Worm (Caenorhabditis elegans) whole organism, L4 larva: ENCODE results near the gene K10B2.4.

Source experiments
- F44E2.7 ChIP-seq: fragments of 200-800 bp; sonication (Bioruptor generic); IDR thresholded peaks from 2 replicates; pipeline ENCODE4 v2.1.2; 2022; ENCODE audit warnings: missing genetic modification characterization, missing compliant biosample characterization
- ZK546.5 ChIP-seq, 2 experiments: sonication (generic microtip); optimal IDR thresholded peaks; 2 replicates each; lab custom pipeline; 2017; ENCODE audit warnings: missing biosample characterization in 2 of 2, missing genetic modification characterization in 2 of 2
- aha-1 ChIP-seq: fragments of 150-350 bp; peaks from one replicate; lab custom pipeline; 2014; ENCODE audit warnings: missing biosample characterization, missing genetic modification characterization
- aly-2 ChIP-seq: sonication (generic microtip); optimal IDR thresholded peaks from 2 replicates; lab custom pipeline; 2018; ENCODE audit warnings: missing biosample characterization, missing genetic modification characterization
- arid-1 ChIP-seq: fragments of 200-800 bp; sonication (Bioruptor generic); conservative IDR thresholded peaks from 2 replicates; pipeline ENCODE4 v1.3.6; 2022; ENCODE audit warnings: missing genetic modification reagents, missing genetic modification characterization, missing compliant biosample characterization
- cey-2 ChIP-seq: sonication (generic microtip); optimal IDR thresholded peaks from 3 replicates; lab custom pipeline; 2017; ENCODE audit warnings: missing genetic modification characterization, mild to moderate bottlenecking, missing compliant biosample characterization, antibody characterized with exemption, borderline replicate concordance; ENCODE audit not compliant: insufficient read depth
- ctbp-1 ChIP-seq: fragments of 200-800 bp; sonication (Bioruptor generic); IDR thresholded peaks from 2 replicates; pipeline ENCODE4 v1.3.6; 2022; ENCODE audit warnings: missing genetic modification reagents, missing genetic modification characterization, missing compliant biosample characterization
- daf-16 ChIP-seq, 3 experiments: sonication (generic microtip); optimal IDR thresholded peaks; 2 replicates each; lab custom pipeline; 2016 to 2017; ENCODE audit warnings: missing genetic modification characterization in 3 of 3, missing genetic modification reagents in 3 of 3, mild to moderate bottlenecking in 2 of 3, missing compliant biosample characterization in 2 of 3, missing biosample characterization in 1 of 3, moderate library complexity in 1 of 3
- dpl-1 ChIP-seq: fragments of 150-350 bp; optimal IDR thresholded peaks from 2 replicates; lab custom pipeline; 2014; ENCODE audit warnings: missing biosample characterization, missing genetic modification reagents, missing genetic modification characterization
- hlh-11 ChIP-seq: fragments of 200-800 bp; sonication (Bioruptor generic); optimal IDR thresholded peaks from 2 replicates; lab custom pipeline; 2018; ENCODE audit warnings: mild to moderate bottlenecking, missing genetic modification characterization, missing compliant biosample characterization
- lim-7 ChIP-seq: fragments of 200-800 bp; sonication (Bioruptor generic); IDR thresholded peaks from 2 replicates; pipeline ENCODE4 v1.3.6; 2022; ENCODE audit warnings: missing genetic modification characterization, missing compliant biosample characterization
- lin-39 ChIP-seq: fragments of 150-350 bp; optimal IDR thresholded peaks from 2 replicates; lab custom pipeline; 2014; ENCODE audit warnings: missing biosample characterization, missing genetic modification reagents, missing genetic modification characterization
- mdl-1 ChIP-seq, 2 experiments: fragments of 150-350 bp in 1 of 2; sonication (generic microtip) in 1 of 2; optimal IDR thresholded peaks; 2 replicates each; lab custom pipeline; 2014 to 2017; ENCODE audit warnings: missing biosample characterization in 2 of 2, missing genetic modification characterization in 2 of 2
- mes-2 ChIP-seq: sonication (generic microtip); optimal IDR thresholded peaks from 2 replicates; lab custom pipeline; 2016; ENCODE audit warnings: missing genotype, mild to moderate bottlenecking, missing genetic modification characterization, missing compliant biosample characterization; ENCODE audit not compliant: poor library complexity, severe bottlenecking
- mxl-2 ChIP-seq: fragments of 200-800 bp; sonication (Bioruptor generic); conservative IDR thresholded peaks from 2 replicates; pipeline ENCODE4 v1.3.6; 2022; ENCODE audit warnings: missing genetic modification reagents, missing genetic modification characterization, missing compliant biosample characterization
- mxl-3 ChIP-seq: fragments of 200-800 bp; sonication (Bioruptor generic); optimal IDR thresholded peaks from 2 replicates; lab custom pipeline; 2018; ENCODE audit warnings: mild to moderate bottlenecking, missing genetic modification characterization, missing compliant biosample characterization
- nhr-10 ChIP-seq: fragments of 150-350 bp; optimal IDR thresholded peaks from 2 replicates; lab custom pipeline; 2014; ENCODE audit warnings: missing biosample characterization, missing genetic modification characterization
- nhr-102 ChIP-seq: sonication (generic microtip); optimal IDR thresholded peaks from 2 replicates; lab custom pipeline; 2016; ENCODE audit warnings: mild to moderate bottlenecking, missing genetic modification characterization, moderate library complexity, missing compliant biosample characterization
- nhr-11 ChIP-seq: fragments of 150-350 bp; optimal IDR thresholded peaks from 2 replicates; lab custom pipeline; 2014; ENCODE audit warnings: missing biosample characterization, missing genetic modification characterization
- nhr-111 ChIP-seq: fragments of 200-800 bp; sonication (Bioruptor generic); optimal IDR thresholded peaks from 2 replicates; lab custom pipeline; 2018; ENCODE audit warnings: mild to moderate bottlenecking, missing genetic modification characterization, missing compliant biosample characterization
- nhr-25 ChIP-seq: sonication (generic microtip); optimal IDR thresholded peaks from 2 replicates; lab custom pipeline; 2017; ENCODE audit warnings: missing genetic modification characterization, mild to moderate bottlenecking, missing compliant biosample characterization, antibody characterized with exemption, moderate library complexity, borderline replicate concordance; ENCODE audit not compliant: insufficient read depth
- nhr-6 ChIP-seq: fragments of 150-350 bp; optimal IDR thresholded peaks from 2 replicates; lab custom pipeline; 2014; ENCODE audit warnings: missing biosample characterization, missing genetic modification characterization
- nhr-76 ChIP-seq: fragments of 150-350 bp; optimal IDR thresholded peaks from 2 replicates; lab custom pipeline; 2014; ENCODE audit warnings: missing biosample characterization, missing genetic modification characterization
- nhr-77 ChIP-seq: fragments of 150-350 bp; optimal IDR thresholded peaks from 2 replicates; lab custom pipeline; 2014; ENCODE audit warnings: missing biosample characterization, missing genetic modification characterization
- pha-4 ChIP-seq, 2 experiments: fragments of 150-350 bp in 1 of 2; fragments of 200-800 bp in 1 of 2; sonication (Bioruptor generic) in 1 of 2; IDR thresholded peaks in 1 of 2; optimal IDR thresholded peaks in 1 of 2; 2 replicates each; pipeline versions ENCODE4 v1.3.6 to Lab custom; 2014 to 2022; ENCODE audit warnings: missing genetic modification characterization in 2 of 2, missing genetic modification reagents in 2 of 2, missing biosample characterization in 1 of 2, missing compliant biosample characterization in 1 of 2
- set-16 ChIP-seq: fragments of 200-800 bp; sonication (Bioruptor generic); IDR thresholded peaks from 2 replicates; pipeline ENCODE4 v1.3.6; 2022; ENCODE audit warnings: missing genetic modification reagents, missing genetic modification characterization, missing compliant biosample characterization
- tag-97 ChIP-seq: fragments of 200-800 bp; sonication (Bioruptor generic); IDR thresholded peaks from 2 replicates; pipeline ENCODE4 v1.3.6; 2022; ENCODE audit warnings: missing genetic modification characterization, missing compliant biosample characterization
- tra-1 ChIP-seq: fragments of 200-800 bp; sonication (Bioruptor generic); IDR thresholded peaks from 2 replicates; pipeline ENCODE4 v1.3.6; 2022; ENCODE audit warnings: missing genetic modification reagents, missing genetic modification characterization, missing compliant biosample characterization
- unc-62 ChIP-seq, 3 experiments: fragments of 150-350 bp in 1 of 3; sonication (generic microtip); optimal IDR thresholded peaks in 2 of 3; peaks in 1 of 3; 1 replicate in 1 of 3; 2 replicates in 2 of 3; lab custom pipeline; 2014 to 2017; ENCODE audit warnings: missing biosample characterization in 3 of 3, missing genetic modification characterization in 3 of 3, missing genetic modification reagents in 3 of 3, missing genotype in 1 of 3
- vab-7 ChIP-seq: fragments of 200-800 bp; sonication (Bioruptor generic); IDR thresholded peaks from 2 replicates; pipeline ENCODE4 v1.3.6; 2022; ENCODE audit warnings: missing genetic modification reagents, missing genetic modification characterization, missing compliant biosample characterization
- zip-2 ChIP-seq: fragments of 150-350 bp; optimal IDR thresholded peaks from 2 replicates; lab custom pipeline; 2014; ENCODE audit warnings: missing biosample characterization, missing genetic modification characterization
- ztf-11 ChIP-seq: fragments of 150-350 bp; optimal IDR thresholded peaks from 2 replicates; lab custom pipeline; 2014; ENCODE audit warnings: missing biosample characterization, missing genetic modification characterization

K10B2.4 gene

ce11 chrII:6360822-6361221 is at the start of gene K10B2.4 (continued):
- TF ChIP-seq aly-2 (tag; lab: Kevin White, UChicago) = no peak
- TF ChIP-seq nhr-25 = no peak
- peak; percentile 8 for TF ChIP-seq nhr-11 (tag; lab: Kevin White, UChicago)
- TF ChIP-seq nhr-102 (tag; lab: Kevin White, UChicago) = no peak
- TF ChIP-seq unc-62 (GFP tag; optimal IDR thresholded peaks at IDR 0.05 in 1 of 2; lab: Kevin White, UChicago) = no peak
- TF ChIP-seq unc-62 (tag; optimal IDR thresholded peaks at IDR 0.05; lab: Kevin White, UChicago) = no peak
- TF ChIP-seq zip-2 (tag; lab: Kevin White, UChicago) = no peak
- TF ChIP-seq ztf-11 (tag; lab: Kevin White, UChicago) = no peak
- TF ChIP-seq mxl-2 = no peak
- peak; percentile 92 for TF ChIP-seq aha-1 (tag; lab: Kevin White, UChicago)
- no peak for TF ChIP-seq ZK546.5 (tag; optimal IDR thresholded peaks at IDR 0.05; lab: Kevin White, UChicago)
- TF ChIP-seq set-16 (GFP tag; lab: Robert Waterston, UW) = no peak
- no peak for TF ChIP-seq lin-39 (tag; lab: Kevin White, UChicago)
- peak; percentile 78 for TF ChIP-seq dpl-1 (GFP tag; lab: Kevin White, UChicago)
- TF ChIP-seq mes-2 (tag; lab: Kevin White, UChicago) = peak; percentile 90
- TF ChIP-seq arid-1 (GFP tag; lab: Robert Waterston, UW) = 0 out of 2 replicates have a peak, but pooled peaks have one; percentile 16
- TF ChIP-seq lim-7 = no peak
- TF ChIP-seq nhr-10 (tag; lab: Kevin White, UChicago) = no peak
- no peak for TF ChIP-seq vab-7
- TF ChIP-seq nhr-6 (tag; lab: Kevin White, UChicago) = no peak
- TF ChIP-seq ctbp-1 (GFP tag; lab: Robert Waterston, UW) = no peak
- TF ChIP-seq mxl-3 = peak; percentile 30

- no peak for TF ChIP-seq ctbp-1 (GFP tag; lab: Robert Waterston, UW)
- no peak for TF ChIP-seq aly-2 (tag; lab: Kevin White, UChicago)
- peak in 1 of 2 experiments; percentile 31 for TF ChIP-seq unc-62 (GFP tag; optimal IDR thresholded peaks at IDR 0.05 in 1 of 2; lab: Kevin White, UChicago)
- TF ChIP-seq unc-62 (tag; optimal IDR thresholded peaks at IDR 0.05; lab: Kevin White, UChicago) = no peak
- no peak for TF ChIP-seq cey-2 (tag; lab: Kevin White, UChicago)
- TF ChIP-seq nhr-111 (GFP tag; lab: Kevin White, UChicago) = no peak
- no peak for TF ChIP-seq set-16 (GFP tag; lab: Robert Waterston, UW)
Observed at ce11 chrII:6410181-6410580, 49.4 kb upstream of the K10B2.4 start, which contains the start of gene T25D10.4. T25D10.4 (minus strand) TSS chrII:6410281.

ce11 chrII:6409098-6409497 is 48.3 kb upstream of the K10B2.4 start:
- no peak for TF ChIP-seq F44E2.7
- TF ChIP-seq tra-1 (GFP tag; lab: Robert Waterston, UW) = no peak
- TF ChIP-seq nhr-76 = no peak
- TF ChIP-seq lim-7 = no peak
- no peak for TF ChIP-seq nhr-77 (tag; lab: Kevin White, UChicago)
- no peak for TF ChIP-seq mdl-1 (tag; optimal IDR thresholded peaks at IDR 0.05; lab: Kevin White, UChicago)
- TF ChIP-seq aly-2 (tag; lab: Kevin White, UChicago) = no peak
- no peak for TF ChIP-seq hlh-11 (tag; lab: Kevin White, UChicago)
- no peak for TF ChIP-seq tag-97 (GFP tag; lab: Robert Waterston, UW)
- no peak for TF ChIP-seq ctbp-1 (GFP tag; lab: Robert Waterston, UW)
- no peak for TF ChIP-seq pha-4 (GFP tag; IDR thresholded peaks at IDR 0.05; lab: Robert Waterston, UW)
- TF ChIP-seq pha-4 (tag; optimal IDR thresholded peaks at IDR 0.05; lab: Kevin White, UChicago) = no peak

ce11 chrII:6407279-6407678 is 46.5 kb upstream of the K10B2.4 start, which contains the start of gene spp-11:
spp-11 (minus strand) TSS chrII:6407379.
- TF ChIP-seq cey-2 (tag; lab: Kevin White, UChicago) = no peak
- no peak for TF ChIP-seq mdl-1 (tag; optimal IDR thresholded peaks at IDR 0.05; lab: Kevin White, UChicago)
- no peak for TF ChIP-seq daf-16 (GFP tag; optimal IDR thresholded peaks at IDR 0.05; lab: Kevin White, UChicago)
- TF ChIP-seq daf-16 (tag; optimal IDR thresholded peaks at IDR 0.05; lab: Kevin White, UChicago) = peak; percentile 43
